Worm (Caenorhabditis elegans) whole organism, late embryonic: ENCODE measurements around the gene Y37A1B.7.

ENCODE experiments used
- ama-1 ChIP-seq: fragments of 150-350 bp; optimal IDR thresholded peaks from 2 replicates; lab custom pipeline; 2014
- ceh-30 ChIP-seq: fragments of 150-350 bp; optimal IDR thresholded peaks from 2 replicates; lab custom pipeline; 2014; ENCODE audit warnings: missing biosample characterization, missing genetic modification characterization
- eyg-1 ChIP-seq: sonication (generic microtip); optimal IDR thresholded peaks from 2 replicates; lab custom pipeline; 2016; ENCODE audit warnings: missing genotype, missing genetic modification characterization, missing compliant biosample characterization
- gmeb-2 ChIP-seq: sonication (generic microtip); optimal IDR thresholded peaks from 2 replicates; lab custom pipeline; 2016; ENCODE audit warnings: missing genetic modification characterization, inconsistent platforms, missing compliant biosample characterization
- lim-6 ChIP-seq: sonication (generic microtip); optimal IDR thresholded peaks from 2 replicates; lab custom pipeline; 2016; ENCODE audit warnings: missing genetic modification characterization, missing compliant biosample characterization
- lin-11 ChIP-seq: fragments of 200-800 bp; sonication (Bioruptor generic); optimal IDR thresholded peaks from 2 replicates; lab custom pipeline; 2018; ENCODE audit warnings: mild to moderate bottlenecking, missing genetic modification characterization, missing compliant biosample characterization
- nfya-1 ChIP-seq: sonication (generic microtip); optimal IDR thresholded peaks from 2 replicates; lab custom pipeline; 2017; ENCODE audit warnings: missing genetic modification characterization, mild to moderate bottlenecking, missing compliant biosample characterization, antibody characterized with exemption, moderate library complexity
- pag-3 ChIP-seq: sonication (generic microtip); optimal IDR thresholded peaks from 2 replicates; lab custom pipeline; 2016; ENCODE audit warnings: missing compliant biosample characterization, missing genetic modification characterization, borderline replicate concordance
- rnt-1 ChIP-seq: sonication (generic microtip); optimal IDR thresholded peaks from 2 replicates; lab custom pipeline; 2016; ENCODE audit warnings: missing genetic modification characterization, missing compliant biosample characterization
- unc-86 ChIP-seq: sonication (generic microtip); optimal IDR thresholded peaks from 2 replicates; lab custom pipeline; 2016; ENCODE audit warnings: missing genetic modification characterization, missing compliant biosample characterization
- zip-5 ChIP-seq: sonication (generic microtip); optimal IDR thresholded peaks from 2 replicates; lab custom pipeline; 2016; ENCODE audit warnings: missing genetic modification characterization, missing compliant biosample characterization

DNA sequence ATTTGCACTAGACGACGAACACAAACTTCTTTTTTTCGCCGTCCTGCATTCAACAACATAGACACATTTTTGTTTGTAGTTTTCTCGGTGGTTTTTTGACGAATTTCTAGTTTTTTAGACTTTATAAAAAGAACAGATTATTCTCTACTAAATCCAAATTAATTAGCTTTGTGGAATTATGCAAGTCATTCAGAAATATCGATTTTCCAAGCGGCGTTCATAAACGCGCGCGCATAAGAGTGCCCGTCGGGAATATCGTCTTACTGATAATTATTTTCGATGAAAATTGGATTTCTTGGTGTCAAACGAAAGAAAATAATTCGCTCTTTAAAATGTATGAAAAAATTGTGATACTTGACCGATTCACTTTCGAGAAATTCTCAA is 9.0 kb downstream of the Y37A1B.7 start:
- no peak for TF ChIP-seq rnt-1 (tag; lab: Kevin White, UChicago)
- no peak for TF ChIP-seq nfya-1 (tag; lab: Kevin White, UChicago)
- no peak for TF ChIP-seq unc-86 (tag; lab: Kevin White, UChicago)
- no peak for TF ChIP-seq zip-5 (tag; lab: Kevin White, UChicago)
- no peak for TF ChIP-seq lim-6
- TF ChIP-seq eyg-1 (tag; lab: Kevin White, UChicago), result no peak
- TF ChIP-seq pag-3 (tag; lab: Kevin White, UChicago), result no peak
- TF ChIP-seq ama-1 (lab: Kevin White, UChicago), result no peak
- no peak for TF ChIP-seq gmeb-2 (tag; lab: Kevin White, UChicago)
- TF ChIP-seq lin-11 (tag; lab: Kevin White, UChicago), result no peak
- no peak for TF ChIP-seq ceh-30 (tag; lab: Kevin White, UChicago)
